Worm (Caenorhabditis elegans): ENCODE data around the gene C04G6.4.

- TF ChIP-seq ceh-28 (tag; optimal IDR thresholded peaks at IDR 0.05): no peak
- no peak for TF ChIP-seq pha-4 (GFP tag; IDR thresholded peaks at IDR 0.05)
- TF ChIP-seq pha-4 (tag; optimal IDR thresholded peaks at IDR 0.05): no peak
- TF ChIP-seq ama-1 (optimal IDR thresholded peaks at IDR 0.05): no peak
Observed at ce11 chrII:5069525-5069924, 13.7 kb downstream of the C04G6.4 start, which contains the start of gene idpb-2.
